Fruit fly (Drosophila melanogaster): ENCODE data around the gene Zw10.
A peak's percentile ranks its signal among the peaks of the same experiment; 100 is the strongest.

Zw10 gene

dm6 chrX:2642484-2643379, 38.7 kb downstream of the Zw10 start (continued):
- TF ChIP-seq HLH54F (GFP tag; optimal IDR thresholded peaks at IDR 0.05), result no peak
- TF ChIP-seq CG7357 (GFP tag; IDR thresholded peaks at IDR 0.05), result no peak
- TF ChIP-seq CG11560 (tag; IDR thresholded peaks at IDR 0.05), result no peak
- TF ChIP-seq yki (optimal IDR thresholded peaks at IDR 0.05), result peak; percentile 84
- 0 out of 2 replicates have a peak, but pooled peaks have one; percentile 41 for TF ChIP-seq unc-4 (GFP tag; IDR thresholded peaks at IDR 0.05; ENCODE audit: partially characterized antibody)
- TF ChIP-seq CG3065 (GFP tag; optimal IDR thresholded peaks at IDR 0.05), result no peak
- no peak for TF ChIP-seq CG14710 (tag; optimal IDR thresholded peaks at IDR 0.05)
- no peak for TF ChIP-seq CG2875 (GFP tag; optimal IDR thresholded peaks at IDR 0.05)
- TF ChIP-seq NK7.1 (GFP tag; optimal IDR thresholded peaks at IDR 0.05), result no peak
- peak in 1 of 2 experiments; percentile 56 for TF ChIP-seq tll (GFP tag; optimal IDR thresholded peaks at IDR 0.05)
- no peak for TF ChIP-seq CG12769 (tag; optimal IDR thresholded peaks at IDR 0.05)
- TF ChIP-seq bowl (GFP tag; IDR thresholded peaks at IDR 0.05), result no peak
- no peak for TF ChIP-seq Hr3 (GFP tag; optimal IDR thresholded peaks at IDR 0.05)
- no peak for TF ChIP-seq CG17186 (GFP tag; optimal IDR thresholded peaks at IDR 0.05)
- TF ChIP-seq jumu (GFP tag; optimal IDR thresholded peaks at IDR 0.05), result no peak
- TF ChIP-seq caup (GFP tag; optimal IDR thresholded peaks at IDR 0.05; ENCODE audit: severe bottlenecking), result no peak
- TF ChIP-seq Opbp (GFP tag; IDR thresholded peaks at IDR 0.05; ENCODE audit: partially characterized antibody), result no peak
- TF ChIP-seq Pdp1 (GFP tag; optimal IDR thresholded peaks at IDR 0.05), result no peak
- peak; percentile 56 for TF ChIP-seq Deaf1 (tag; optimal IDR thresholded peaks at IDR 0.05)
- no peak for TF ChIP-seq CG15269 (tag; optimal IDR thresholded peaks at IDR 0.05)
- TF ChIP-seq CG9727 (GFP tag; optimal IDR thresholded peaks at IDR 0.05), result no peak
- no peak for TF ChIP-seq Hr39 (optimal IDR thresholded peaks at IDR 0.05)
- peak; percentile 60 for TF ChIP-seq CG34224 (GFP tag; IDR thresholded peaks at IDR 0.05; ENCODE audit: partially characterized antibody)
- no peak for TF ChIP-seq HHEX (GFP tag; optimal IDR thresholded peaks at IDR 0.05)
- no peak for TF ChIP-seq cas (GFP tag; IDR thresholded peaks at IDR 0.05)
- no peak for TF ChIP-seq usp (GFP tag; optimal IDR thresholded peaks at IDR 0.05)
- no peak for TF ChIP-seq CG10321 (GFP tag; IDR thresholded peaks at IDR 0.05)
- TF ChIP-seq ara (GFP tag; IDR thresholded peaks at IDR 0.05), result no peak
- no peak for TF ChIP-seq gem (tag; optimal IDR thresholded peaks at IDR 0.05)
- no peak for TF ChIP-seq Atf-2 (GFP tag; optimal IDR thresholded peaks at IDR 0.05)
- TF ChIP-seq Asciz (GFP tag; optimal IDR thresholded peaks at IDR 0.05), result no peak
- no peak for TF ChIP-seq ssp (GFP tag; IDR thresholded peaks at IDR 0.05)
- TF ChIP-seq CG4854 (GFP tag; optimal IDR thresholded peaks at IDR 0.05), result no peak
- no peak for TF ChIP-seq Xrp1 (GFP tag; IDR thresholded peaks at IDR 0.05)
- no peak for TF ChIP-seq insv (GFP tag; optimal IDR thresholded peaks at IDR 0.05)
- TF ChIP-seq CG2889 (GFP tag; IDR thresholded peaks at IDR 0.05), result no peak
- no peak for TF ChIP-seq wor (GFP tag; IDR thresholded peaks at IDR 0.05)
- TF ChIP-seq Mes4 (GFP tag; optimal IDR thresholded peaks at IDR 0.05), result no peak
- peak; percentile 37 for TF ChIP-seq CG10543 (GFP tag; optimal IDR thresholded peaks at IDR 0.05)
- TF ChIP-seq nerfin-1 (tag; optimal IDR thresholded peaks at IDR 0.05), result peak; percentile 56
- peak in 1 of 2 experiments; percentile 18 for TF ChIP-seq Hr51 (GFP tag; optimal IDR thresholded peaks at IDR 0.05)
- peak; percentile 36; the same call in 1 of the 4 replicates for TF ChIP-seq Dll (GFP tag; IDR thresholded peaks at IDR 0.05; ENCODE audit: partially characterized antibody)
- TF ChIP-seq sens-2 (GFP tag; IDR thresholded peaks at IDR 0.05), result no peak
- TF ChIP-seq CkIIα-i1 (GFP tag; IDR thresholded peaks at IDR 0.05), result no peak
- TF ChIP-seq Oaz (GFP tag; IDR thresholded peaks at IDR 0.05), result no peak
- TF ChIP-seq CG6854 (GFP tag; optimal IDR thresholded peaks at IDR 0.05), result no peak
- TF ChIP-seq dysf (GFP tag; IDR thresholded peaks at IDR 0.05), result no peak
- no peak for TF ChIP-seq NfI (GFP tag; optimal IDR thresholded peaks at IDR 0.05)
- TF ChIP-seq crol (GFP tag; IDR thresholded peaks at IDR 0.05), result peak; percentile 75
